Fruit fly (Drosophila melanogaster): ENCODE results near the gene Usp12-46.

DNA sequence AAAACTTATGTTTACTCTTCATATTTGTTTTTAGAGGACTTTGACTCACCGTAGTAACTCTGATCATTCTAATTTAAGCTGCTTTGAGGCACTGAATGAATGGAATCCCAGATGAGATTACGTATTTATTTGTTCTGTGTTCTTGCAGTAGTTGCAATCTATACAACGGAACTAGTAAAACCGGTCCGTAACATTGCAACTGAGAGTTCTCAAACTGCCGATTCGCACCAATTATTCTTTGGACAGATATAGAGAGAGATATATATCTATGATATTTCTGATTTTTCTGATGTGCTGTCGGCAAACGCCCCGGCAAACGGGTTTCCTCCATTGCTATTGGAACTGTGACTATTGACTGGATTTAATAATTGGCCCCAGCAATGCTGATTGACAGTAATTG lies 16.9 kb downstream of the Usp12-46 start, which contains the start of gene CG13841:
- TF ChIP-seq usp (GFP tag; optimal IDR thresholded peaks at IDR 0.05) (no peak), EcR (GFP tag; optimal IDR thresholded peaks at IDR 0.05) (no peak), CG8478 (optimal IDR thresholded peaks at IDR 0.05) (no peak)
